Worm (Caenorhabditis elegans) whole organism, midembryonic: Measurements from ENCODE around the gene fipr-4.

Source experiments
- T22C8.4 ChIP-seq: fragments of 200-800 bp; sonication (Bioruptor generic); IDR thresholded peaks from 2 replicates; pipeline ENCODE4 v1.3.6; 2022; ENCODE audit warnings: missing genetic modification characterization, missing compliant biosample characterization
- cog-1 ChIP-seq: sonication (generic microtip); optimal IDR thresholded peaks from 2 replicates; lab custom pipeline; 2016; ENCODE audit warnings: missing genetic modification characterization, missing compliant biosample characterization
- flt-1 ChIP-seq: fragments of 200-800 bp; sonication (Bioruptor generic); IDR thresholded peaks from 2 replicates; pipeline ENCODE4 v1.3.6; 2022; ENCODE audit warnings: missing genetic modification characterization, missing compliant biosample characterization
- klf-2 ChIP-seq: fragments of 200-800 bp; sonication (Bioruptor generic); conservative IDR thresholded peaks from 2 replicates; pipeline ENCODE4 v1.3.6; 2022; ENCODE audit warnings: missing genetic modification reagents, missing genetic modification characterization, missing compliant biosample characterization
- med-1 ChIP-seq: sonication (generic microtip); optimal IDR thresholded peaks from 2 replicates; lab custom pipeline; 2017; ENCODE audit warnings: missing genetic modification characterization, mild to moderate bottlenecking, missing compliant biosample characterization, antibody characterized with exemption, missing genetic modification reagents; ENCODE audit not compliant: insufficient read depth
- ref-1 ChIP-seq: fragments of 200-800 bp; sonication (Bioruptor generic); conservative IDR thresholded peaks from 2 replicates; pipeline ENCODE4 v1.3.6; 2022; ENCODE audit warnings: missing genetic modification reagents, missing genetic modification characterization, missing compliant biosample characterization
- tab-1 ChIP-seq: fragments of 200-800 bp; sonication (Bioruptor generic); IDR thresholded peaks from 2 replicates; pipeline ENCODE4 v1.3.6; 2022; ENCODE audit warnings: missing genetic modification characterization, missing compliant biosample characterization
- ztf-23 ChIP-seq: fragments of 200-800 bp; sonication (Bioruptor generic); IDR thresholded peaks from 2 replicates; pipeline ENCODE4 v1.3.6; 2022; ENCODE audit warnings: missing genetic modification reagents, missing genetic modification characterization, missing compliant biosample characterization
- ztf-29 ChIP-seq: fragments of 200-800 bp; sonication (Bioruptor generic); IDR thresholded peaks from 2 replicates; pipeline ENCODE4 v1.3.6; 2022; ENCODE audit warnings: missing genetic modification reagents, missing genetic modification characterization, missing compliant biosample characterization

Gene fipr-4

ce11 chrV:10252682-10253081, 24.4 kb upstream of the fipr-4 start:
- TF ChIP-seq flt-1 (no peak), T22C8.4 (GFP tag; lab: Robert Waterston, UW) (no peak), ref-1 (GFP tag; lab: Robert Waterston, UW) (no peak), ztf-23 (no peak), klf-2 (GFP tag; lab: Robert Waterston, UW) (no peak), med-1 (GFP tag; lab: Kevin White, UChicago) (no peak), cog-1 (tag; lab: Kevin White, UChicago) (no peak), ztf-29 (GFP tag; lab: Robert Waterston, UW) (no peak)

ce11 chrV:10249515-10249914, 21.3 kb upstream of the fipr-4 start:
- TF ChIP-seq tab-1 (GFP tag; lab: Robert Waterston, UW), result no peak
- no peak for TF ChIP-seq med-1 (GFP tag; lab: Kevin White, UChicago)
- TF ChIP-seq ztf-29 (GFP tag; lab: Robert Waterston, UW), result no peak
- no peak for TF ChIP-seq klf-2 (GFP tag; lab: Robert Waterston, UW)
- TF ChIP-seq ref-1 (GFP tag; lab: Robert Waterston, UW), result no peak
- no peak for TF ChIP-seq cog-1 (tag; lab: Kevin White, UChicago)

DNA sequence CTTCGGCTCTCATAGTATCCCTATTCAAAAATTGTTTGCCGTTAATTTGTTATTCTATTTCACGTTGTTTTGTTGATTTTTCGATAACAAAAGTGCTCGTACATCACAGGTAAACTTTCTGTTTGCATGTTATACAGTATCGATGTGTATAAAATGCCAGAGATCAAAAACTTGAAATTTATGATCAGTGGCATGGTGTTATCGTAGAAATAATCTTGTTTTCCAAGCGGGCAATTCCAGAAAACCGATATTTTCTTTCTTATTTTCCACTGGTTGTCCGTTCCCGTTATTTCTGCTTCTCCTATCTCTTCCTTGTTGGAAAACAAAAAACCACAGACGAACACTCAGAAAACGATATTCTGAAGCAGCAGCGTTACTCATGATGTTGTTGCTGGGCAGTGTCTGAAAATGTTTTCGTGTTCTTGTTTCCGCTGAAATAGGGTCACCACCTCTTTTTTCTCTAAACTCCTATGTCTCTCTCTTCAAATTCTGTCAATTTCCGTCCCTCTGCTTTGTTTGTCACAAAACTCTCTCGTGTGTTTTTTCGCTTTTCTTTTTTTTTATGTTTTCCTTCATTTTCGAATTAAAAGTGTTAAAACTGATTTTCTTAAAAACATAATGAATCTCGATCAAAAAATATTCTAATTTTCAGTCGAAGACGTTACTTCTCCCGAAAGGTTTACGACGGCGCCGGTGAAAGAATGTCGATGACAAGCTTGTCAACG, 20.2 kb upstream of the fipr-4 start, which contains the start of gene akt-1:
akt-1 (plus strand) TSS at position 651 of the 725 bp plus-strand sequence.
- no peak for TF ChIP-seq tab-1 (GFP tag; lab: Robert Waterston, UW)
- no peak for TF ChIP-seq med-1 (GFP tag; lab: Kevin White, UChicago)
- no peak for TF ChIP-seq cog-1 (tag; lab: Kevin White, UChicago)

ce11 chrV:10247673-10248239, 19.5 kb upstream of the fipr-4 start:
- no peak for TF ChIP-seq ztf-29 (GFP tag; lab: Robert Waterston, UW)
- TF ChIP-seq tab-1 (GFP tag; lab: Robert Waterston, UW), result no peak
- TF ChIP-seq ztf-23, result no peak
- TF ChIP-seq T22C8.4 (GFP tag; lab: Robert Waterston, UW), result no peak
- no peak for TF ChIP-seq klf-2 (GFP tag; lab: Robert Waterston, UW)
- TF ChIP-seq ref-1 (GFP tag; lab: Robert Waterston, UW), result no peak

DNA sequence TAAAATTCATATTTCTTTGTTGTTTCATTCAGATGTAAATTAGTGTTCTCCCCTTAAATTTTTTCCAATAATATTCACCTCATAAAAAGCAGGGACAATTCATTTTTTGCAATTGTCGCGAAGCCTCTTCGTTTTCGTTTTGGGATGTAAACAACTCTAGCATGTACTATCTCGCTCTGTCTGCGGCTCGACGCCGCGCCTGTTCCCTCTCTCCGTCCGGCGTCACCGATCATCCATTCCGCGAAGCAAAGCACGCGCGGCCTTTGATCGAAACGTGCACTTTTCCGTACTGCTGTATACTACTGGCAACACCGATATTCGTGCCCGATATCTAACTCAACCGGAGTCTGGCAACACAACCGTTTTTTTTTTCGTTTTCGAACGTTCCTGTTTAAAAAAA, 18.7 kb upstream of the fipr-4 start:
- no peak for TF ChIP-seq cog-1 (tag; lab: Kevin White, UChicago)

- no peak for TF ChIP-seq ref-1 (GFP tag; lab: Robert Waterston, UW)
- TF ChIP-seq klf-2 (GFP tag; lab: Robert Waterston, UW), result no peak
- TF ChIP-seq cog-1 (tag; lab: Kevin White, UChicago), result no peak
- no peak for TF ChIP-seq T22C8.4 (GFP tag; lab: Robert Waterston, UW)
Measured at ce11 chrV:10246443-10246885, 18.2 kb upstream of the fipr-4 start.

- no peak for TF ChIP-seq tab-1 (GFP tag; lab: Robert Waterston, UW)
- TF ChIP-seq med-1 (GFP tag; lab: Kevin White, UChicago), result no peak
- TF ChIP-seq ztf-23, result no peak
- TF ChIP-seq klf-2 (GFP tag; lab: Robert Waterston, UW), result no peak
- no peak for TF ChIP-seq ztf-29 (GFP tag; lab: Robert Waterston, UW)
- no peak for TF ChIP-seq cog-1 (tag; lab: Kevin White, UChicago)
- TF ChIP-seq ref-1 (GFP tag; lab: Robert Waterston, UW), result no peak
- no peak for TF ChIP-seq flt-1
- no peak for TF ChIP-seq T22C8.4 (GFP tag; lab: Robert Waterston, UW)
Measured at ce11 chrV:10245615-10246014, 17.4 kb upstream of the fipr-4 start.

DNA sequence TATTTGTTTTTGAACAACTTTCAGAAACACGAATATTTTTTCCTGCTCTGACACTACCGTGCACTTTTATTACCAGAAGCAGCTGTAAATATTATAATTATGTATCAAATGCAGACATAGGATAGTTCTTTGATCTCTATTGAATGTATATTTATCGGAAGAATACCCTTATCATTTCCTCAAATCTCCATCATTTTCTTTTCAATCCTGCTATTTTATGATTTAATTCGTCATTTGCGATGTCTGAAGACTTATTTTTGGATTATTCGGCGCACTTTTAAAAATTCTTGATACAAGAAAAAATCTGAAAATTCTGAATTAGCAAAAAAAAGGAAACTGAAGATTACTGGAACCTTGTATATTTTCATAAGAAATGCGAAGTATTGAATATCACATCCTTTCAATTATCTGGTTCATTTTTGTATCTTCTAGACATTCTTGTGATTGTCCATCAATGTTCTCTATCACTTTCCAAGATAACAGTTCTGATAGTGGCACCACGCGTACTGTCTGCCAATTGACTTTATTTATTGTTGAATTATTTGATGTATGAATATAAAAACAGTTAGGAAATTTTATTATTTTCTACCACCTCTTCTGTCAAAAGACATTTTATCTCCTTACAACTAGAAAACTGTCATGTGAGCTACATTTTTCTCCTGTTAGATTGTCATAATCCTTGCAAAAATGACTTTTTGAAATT, 15.9 kb upstream of the fipr-4 start:
- TF ChIP-seq ref-1 (GFP tag; lab: Robert Waterston, UW) (no peak), ztf-23 (no peak)

DNA sequence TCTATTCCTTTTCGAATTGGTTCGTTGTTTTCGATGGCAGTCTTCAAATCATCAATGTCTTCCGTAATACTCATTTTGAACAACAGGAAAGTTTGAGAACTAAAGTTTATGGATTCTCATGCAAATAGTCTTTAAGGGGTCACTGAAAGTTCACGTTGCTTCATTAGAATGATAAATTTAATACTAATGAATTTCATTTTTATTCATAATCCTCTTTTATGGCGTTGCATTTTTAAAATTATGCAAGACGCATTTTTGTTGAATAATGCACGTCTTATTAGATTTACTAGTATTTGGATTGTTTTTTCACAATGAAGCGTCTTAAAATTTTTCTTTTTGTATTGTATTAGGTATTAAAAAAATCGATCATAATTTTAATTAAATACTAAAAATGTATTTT, 14.8 kb upstream of the fipr-4 start, which contains the start of gene C12D8.9:
C12D8.9 (minus strand) TSS at position 101 of the 400 bp plus-strand sequence.
- no peak for TF ChIP-seq tab-1 (GFP tag; lab: Robert Waterston, UW)
- TF ChIP-seq flt-1, result no peak
- TF ChIP-seq cog-1 (tag; lab: Kevin White, UChicago), result no peak
- no peak for TF ChIP-seq ztf-29 (GFP tag; lab: Robert Waterston, UW)
- TF ChIP-seq T22C8.4 (GFP tag; lab: Robert Waterston, UW), result no peak
- TF ChIP-seq klf-2 (GFP tag; lab: Robert Waterston, UW), result no peak
- no peak for TF ChIP-seq ztf-23
- no peak for TF ChIP-seq ref-1 (GFP tag; lab: Robert Waterston, UW)
- no peak for TF ChIP-seq med-1 (GFP tag; lab: Kevin White, UChicago)
